Fruit fly (Drosophila melanogaster) whole organism, embryonic: Measurements from ENCODE around the gene cold.

Source experiments
- insv ChIP-seq, 2 experiments: fragments of 200-800 bp; sonication (Bioruptor generic); optimal IDR thresholded peaks; 3 replicates each; lab custom pipeline; 2016 to 2018; ENCODE audit warnings: missing biosample characterization in 2 of 2, missing genetic modification characterization in 2 of 2
- nmo ChIP-seq: fragments of 200-800 bp; sonication (Bioruptor generic); optimal IDR thresholded peaks from 2 replicates; lab custom pipeline; 2018; ENCODE audit warnings: missing biosample characterization, mild to moderate bottlenecking, missing genetic modification characterization, moderate library complexity
- peb ChIP-seq: fragments of 200-800 bp; sonication (Bioruptor generic); IDR thresholded peaks from 2 replicates; pipeline ENCODE4 v1.3.6; 2022; ENCODE audit warnings: missing biosample characterization, missing genetic modification characterization

DNA sequence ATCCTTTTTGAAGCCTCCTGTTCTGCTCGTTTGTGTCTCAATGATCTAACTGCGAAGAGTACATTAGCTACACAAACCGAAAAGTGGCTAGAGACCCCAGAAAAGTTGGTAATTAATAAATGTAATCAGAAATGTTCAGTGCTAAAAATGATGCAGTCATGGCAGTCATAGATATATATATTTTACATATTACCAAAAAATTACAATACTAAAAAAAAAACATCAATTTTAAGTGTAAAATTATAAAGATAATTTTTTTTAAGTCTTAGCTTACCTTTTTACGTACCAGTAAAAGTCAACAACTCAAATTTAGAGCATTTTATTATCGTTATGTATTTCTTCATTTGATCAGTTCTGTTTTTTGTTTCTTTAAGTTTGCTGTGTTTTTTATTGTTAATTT lies 38.7 kb downstream of the cold start:
- no peak for TF ChIP-seq nmo (GFP tag; lab: Kevin White, UChicago)
- no peak for TF ChIP-seq peb (GFP tag; lab: Robert Waterston, UW)
- TF ChIP-seq insv (GFP tag; optimal IDR thresholded peaks at IDR 0.05; lab: Kevin White, UChicago), result no peak
